Fruit fly (Drosophila melanogaster): ENCODE measurements around the gene Atg8b.

Gene Atg8b

dm6 chr3R:17762261-17762660, 37.4 kb upstream of the Atg8b start:
- TF ChIP-seq dac (GFP tag; optimal IDR thresholded peaks at IDR 0.05) (no peak), Eip78C (GFP tag) (no peak), CG15336 (GFP tag; IDR thresholded peaks at IDR 0.05) (no peak), net (GFP tag; optimal IDR thresholded peaks at IDR 0.05) (no peak)

dm6 chr3R:17759773-17760476, 35.1 kb upstream of the Atg8b start:
- no peak for TF ChIP-seq topi (GFP tag; optimal IDR thresholded peaks at IDR 0.05)
- TF ChIP-seq Sox15 (GFP tag; optimal IDR thresholded peaks at IDR 0.05): no peak
- no peak for TF ChIP-seq CG4318 (GFP tag; optimal IDR thresholded peaks at IDR 0.05)
- peak; percentile 86 for TF ChIP-seq fkh (GFP tag; optimal IDR thresholded peaks at IDR 0.05)
- TF ChIP-seq Hr39 (GFP tag; optimal IDR thresholded peaks at IDR 0.05): no peak

DNA sequence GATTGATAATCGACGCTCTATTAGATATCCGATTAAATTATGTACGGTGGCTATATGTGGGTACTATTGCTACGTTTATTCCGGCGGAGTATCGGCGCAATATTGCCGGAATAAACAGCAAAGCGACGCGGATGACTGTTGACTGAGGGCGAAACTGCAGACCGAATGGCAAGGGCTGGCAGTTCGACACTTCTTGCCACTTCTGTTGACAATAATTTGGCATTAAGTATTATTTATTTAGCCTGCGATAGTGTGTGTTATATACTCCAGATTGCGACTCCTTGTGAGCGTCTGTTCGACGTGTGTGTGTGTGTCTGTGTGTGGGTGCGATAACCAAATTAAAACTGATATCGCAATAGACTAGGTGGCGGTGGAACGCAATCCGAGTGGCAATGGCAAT, 34.0 kb upstream of the Atg8b start:
- TF ChIP-seq CG6808 (GFP tag; optimal IDR thresholded peaks at IDR 0.05) (no peak), fkh (GFP tag; optimal IDR thresholded peaks at IDR 0.05) (peak; percentile 55)

- TF ChIP-seq vri (GFP tag; optimal IDR thresholded peaks at IDR 0.05): no peak
- TF ChIP-seq CG3032 (tag; optimal IDR thresholded peaks at IDR 0.05): no peak
- TF ChIP-seq svp (GFP tag): no peak
- no peak for TF ChIP-seq CG9139 (GFP tag; optimal IDR thresholded peaks at IDR 0.05)
Measured at dm6 chr3R:17742542-17742941, 17.7 kb upstream of the Atg8b start.

- TF ChIP-seq eg (GFP tag; IDR thresholded peaks at IDR 0.05) (no peak), Ets21C (GFP tag; optimal IDR thresholded peaks at IDR 0.05) (no peak), Smox (GFP tag; optimal IDR thresholded peaks at IDR 0.05) (no peak), CG34406 (GFP tag; optimal IDR thresholded peaks at IDR 0.05) (no peak), OdsH (GFP tag; optimal IDR thresholded peaks at IDR 0.05) (no peak), CG6792 (GFP tag; optimal IDR thresholded peaks at IDR 0.05) (no peak)
Measured at dm6 chr3R:17736311-17736710, 11.4 kb upstream of the Atg8b start, which contains the start of gene TyrRII. TyrRII (plus strand) TSS chr3R:17736611.

DNA sequence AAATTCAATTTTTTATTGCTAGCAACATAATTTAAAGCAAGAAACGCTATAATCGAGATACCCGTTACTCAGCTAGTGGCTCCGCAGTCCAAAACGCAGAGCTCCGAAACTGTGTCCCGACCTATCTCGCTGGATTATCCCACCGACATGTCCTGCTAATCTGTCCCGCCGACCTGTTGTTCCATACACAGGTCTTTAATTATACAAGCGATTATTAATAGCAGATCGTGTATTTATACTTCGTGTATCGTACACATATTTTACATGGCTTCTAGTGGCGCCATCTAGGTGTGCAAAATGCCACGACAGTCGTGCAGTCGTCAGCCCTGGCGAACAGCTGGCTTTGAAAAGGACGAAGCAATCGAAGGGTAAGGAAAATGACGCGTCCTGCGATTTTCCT, 8.4 kb upstream of the Atg8b start, which contains the start of gene CG14321:
Gene CG14321 (plus strand): TSS at position 338 of the 400 bp plus-strand sequence.
- TF ChIP-seq CG10631 (GFP tag; optimal IDR thresholded peaks at IDR 0.05) (no peak), OdsH (GFP tag; optimal IDR thresholded peaks at IDR 0.05) (no peak), acj6 (GFP tag; optimal IDR thresholded peaks at IDR 0.05) (no peak), fd59A (GFP tag; optimal IDR thresholded peaks at IDR 0.05) (no peak), Hr39 (GFP tag; optimal IDR thresholded peaks at IDR 0.05) (no peak), CG11902 (GFP tag; optimal IDR thresholded peaks at IDR 0.05) (no peak), CG15336 (GFP tag; IDR thresholded peaks at IDR 0.05) (no peak), achi (GFP tag; optimal IDR thresholded peaks at IDR 0.05) (no peak), CG6276 (GFP tag; optimal IDR thresholded peaks at IDR 0.05) (no peak), Hr4 (GFP tag; optimal IDR thresholded peaks at IDR 0.05) (no peak), esn (GFP tag; optimal IDR thresholded peaks at IDR 0.05) (no peak), dac (GFP tag; optimal IDR thresholded peaks at IDR 0.05) (no peak), CG7368 (GFP tag; optimal IDR thresholded peaks at IDR 0.05) (no peak), fkh (GFP tag; optimal IDR thresholded peaks at IDR 0.05) (no peak), CG31627 (GFP tag; optimal IDR thresholded peaks at IDR 0.05) (no peak), CG6163 (GFP tag; IDR thresholded peaks at IDR 0.05) (no peak), spab (GFP tag; optimal IDR thresholded peaks at IDR 0.05) (no peak), pdm3 (GFP tag; optimal IDR thresholded peaks at IDR 0.05) (no peak), Smox (GFP tag; optimal IDR thresholded peaks at IDR 0.05) (no peak)
